Fruit fly (Drosophila melanogaster) whole organism, prepupa: ENCODE results near the gene tok.

Source experiments
- CG11902 ChIP-seq: fragments of 200-800 bp; sonication (Bioruptor generic); optimal IDR thresholded peaks from 3 replicates; lab custom pipeline; 2016; ENCODE audit warnings: missing biosample characterization, missing genetic modification characterization
- CG32006 ChIP-seq: fragments of 200-800 bp; sonication (Bioruptor generic); optimal IDR thresholded peaks from 3 replicates; lab custom pipeline; 2017; ENCODE audit warnings: missing biosample characterization, mild to moderate bottlenecking, missing genetic modification characterization
- Sox102F ChIP-seq: fragments of 200-800 bp; sonication (Bioruptor generic); optimal IDR thresholded peaks from 2 replicates; lab custom pipeline; 2016; ENCODE audit warnings: missing biosample characterization, mild to moderate bottlenecking, missing genetic modification characterization
- fkh ChIP-seq: fragments of 200-800 bp; sonication (Bioruptor generic); optimal IDR thresholded peaks from 3 replicates; lab custom pipeline; 2017; ENCODE audit warnings: missing biosample characterization, mild to moderate bottlenecking, missing genetic modification characterization, moderate library complexity

dm6 chr3R:24753561-24754027, 34.1 kb downstream of the tok start, which contains the start of gene asp:
- no peak for TF ChIP-seq CG32006 (GFP tag; lab: Kevin White, UChicago)
- TF ChIP-seq CG11902 (GFP tag; lab: Kevin White, UChicago) = no peak
- TF ChIP-seq fkh (GFP tag; lab: Kevin White, UChicago) = no peak
- no peak for TF ChIP-seq Sox102F (GFP tag; lab: Kevin White, UChicago)
